Worm (Caenorhabditis elegans) whole organism, L4 larva: Measurements from ENCODE around the gene Y49F6B.9.

Source experiments
- F26F4.8 ChIP-seq: fragments of 200-800 bp; sonication (Bioruptor generic); conservative IDR thresholded peaks from 2 replicates; pipeline ENCODE4 v1.3.6; 2022; ENCODE audit warnings: missing genetic modification characterization, missing compliant biosample characterization
- F44E2.7 ChIP-seq: fragments of 200-800 bp; sonication (Bioruptor generic); IDR thresholded peaks from 2 replicates; pipeline ENCODE4 v2.1.2; 2022; ENCODE audit warnings: missing genetic modification characterization, missing compliant biosample characterization
- T26A8.4 ChIP-seq: fragments of 200-800 bp; sonication (Bioruptor generic); IDR thresholded peaks from 2 replicates; pipeline ENCODE4 v1.3.6; 2022; ENCODE audit warnings: missing genetic modification characterization, missing compliant biosample characterization
- Y105C5A.15 ChIP-seq: fragments of 200-800 bp; sonication (Bioruptor generic); IDR thresholded peaks from 2 replicates; pipeline ENCODE4 v1.3.6; 2022; ENCODE audit warnings: missing genetic modification characterization, missing compliant biosample characterization
- ZK546.5 ChIP-seq, 2 experiments: sonication (generic microtip); optimal IDR thresholded peaks; 2 replicates each; lab custom pipeline; 2017; ENCODE audit warnings: missing biosample characterization in 2 of 2, missing genetic modification characterization in 2 of 2
- aly-2 ChIP-seq: sonication (generic microtip); optimal IDR thresholded peaks from 2 replicates; lab custom pipeline; 2018; ENCODE audit warnings: missing biosample characterization, missing genetic modification characterization
- ama-1 ChIP-seq: fragments of 150-350 bp; optimal IDR thresholded peaks from 2 replicates; lab custom pipeline; 2014; ENCODE audit warnings: inconsistent platforms, mixed read lengths
- arid-1 ChIP-seq: fragments of 200-800 bp; sonication (Bioruptor generic); conservative IDR thresholded peaks from 2 replicates; pipeline ENCODE4 v1.3.6; 2022; ENCODE audit warnings: missing genetic modification reagents, missing genetic modification characterization, missing compliant biosample characterization
- ceh-32 ChIP-seq: sonication (generic microtip); optimal IDR thresholded peaks from 2 replicates; lab custom pipeline; 2016; ENCODE audit warnings: mild to moderate bottlenecking, missing genetic modification characterization, missing compliant biosample characterization; ENCODE audit not compliant: poor library complexity
- ceh-44 ChIP-seq: fragments of 200-800 bp; sonication (Bioruptor generic); IDR thresholded peaks from 2 replicates; pipeline ENCODE4 v1.3.6; 2022; ENCODE audit warnings: missing genetic modification reagents, missing genetic modification characterization, missing compliant biosample characterization
- ceh-82 ChIP-seq: sonication (generic microtip); optimal IDR thresholded peaks from 2 replicates; lab custom pipeline; 2017; ENCODE audit warnings: missing biosample characterization, missing genetic modification characterization
- cey-2 ChIP-seq: sonication (generic microtip); optimal IDR thresholded peaks from 3 replicates; lab custom pipeline; 2017; ENCODE audit warnings: missing genetic modification characterization, mild to moderate bottlenecking, missing compliant biosample characterization, antibody characterized with exemption, borderline replicate concordance; ENCODE audit not compliant: insufficient read depth
- ctbp-1 ChIP-seq: fragments of 200-800 bp; sonication (Bioruptor generic); IDR thresholded peaks from 2 replicates; pipeline ENCODE4 v1.3.6; 2022; ENCODE audit warnings: missing genetic modification reagents, missing genetic modification characterization, missing compliant biosample characterization
- daf-12 ChIP-seq: fragments of 150-350 bp; optimal IDR thresholded peaks from 2 replicates; lab custom pipeline; 2014; ENCODE audit warnings: missing biosample characterization, missing genetic modification reagents, missing genetic modification characterization
- daf-16 ChIP-seq, 3 experiments: sonication (generic microtip); optimal IDR thresholded peaks; 2 replicates each; lab custom pipeline; 2016 to 2017; ENCODE audit warnings: missing genetic modification characterization in 3 of 3, missing genetic modification reagents in 3 of 3, mild to moderate bottlenecking in 2 of 3, missing compliant biosample characterization in 2 of 3, missing biosample characterization in 1 of 3, moderate library complexity in 1 of 3
- daf-19 ChIP-seq: fragments of 200-800 bp; sonication (Bioruptor generic); conservative IDR thresholded peaks from 2 replicates; pipeline ENCODE4 v1.3.6; 2022; ENCODE audit warnings: missing genetic modification characterization, missing compliant biosample characterization
- duxl-1 ChIP-seq: sonication (generic microtip); optimal IDR thresholded peaks from 2 replicates; lab custom pipeline; 2016; ENCODE audit warnings: mild to moderate bottlenecking, missing genetic modification characterization, moderate library complexity, missing compliant biosample characterization; ENCODE audit not compliant: poor library complexity
- egl-27 ChIP-seq: sonication (generic microtip); optimal IDR thresholded peaks from 3 replicates; lab custom pipeline; 2017; ENCODE audit warnings: missing biosample characterization, missing genetic modification reagents, missing genetic modification characterization
- egl-43 ChIP-seq: fragments of 200-800 bp; sonication (Bioruptor generic); IDR thresholded peaks from 2 replicates; pipeline ENCODE4 v1.3.6; 2022; ENCODE audit warnings: missing genetic modification reagents, missing genetic modification characterization, missing compliant biosample characterization
- fos-1 ChIP-seq: fragments of 150-350 bp; optimal IDR thresholded peaks from 2 replicates; lab custom pipeline; 2014; ENCODE audit warnings: missing biosample characterization, missing genetic modification characterization
- gei-8 ChIP-seq: fragments of 200-800 bp; sonication (Bioruptor generic); optimal IDR thresholded peaks from 2 replicates; lab custom pipeline; 2018; ENCODE audit warnings: mild to moderate bottlenecking, missing genetic modification characterization, missing compliant biosample characterization
- hif-1 ChIP-seq, 2 experiments: sonication (generic microtip); optimal IDR thresholded peaks; 2 replicates each; lab custom pipeline; 2016 to 2017; ENCODE audit warnings: missing compliant biosample characterization in 2 of 2, missing genetic modification characterization in 2 of 2, missing genetic modification reagents in 2 of 2, missing genotype in 2 of 2, mild to moderate bottlenecking in 1 of 2
- jun-1 ChIP-seq: fragments of 150-350 bp; optimal IDR thresholded peaks from 2 replicates; lab custom pipeline; 2014; ENCODE audit warnings: missing biosample characterization, missing genetic modification reagents, missing genetic modification characterization
- lin-1 ChIP-seq: fragments of 200-800 bp; sonication (Bioruptor generic); IDR thresholded peaks from 2 replicates; pipeline ENCODE4 v1.3.6; 2022; ENCODE audit warnings: missing genetic modification reagents, missing genetic modification characterization, missing compliant biosample characterization
- lin-15B ChIP-seq: fragments of 150-350 bp; sonication (generic microtip); optimal IDR thresholded peaks from 3 replicates; lab custom pipeline; 2014; ENCODE audit warnings: missing biosample characterization, missing genetic modification characterization
- lin-39 ChIP-seq: fragments of 150-350 bp; optimal IDR thresholded peaks from 2 replicates; lab custom pipeline; 2014; ENCODE audit warnings: missing biosample characterization, missing genetic modification reagents, missing genetic modification characterization
- lsy-2 ChIP-seq, 2 experiments: fragments of 150-350 bp in 1 of 2; sonication (generic microtip) in 1 of 2; optimal IDR thresholded peaks; 2 replicates each; lab custom pipeline; 2014 to 2017; ENCODE audit warnings: missing biosample characterization in 2 of 2, missing genetic modification characterization in 2 of 2
- madf-5 ChIP-seq, 2 experiments: fragments of 200-800 bp; sonication (Bioruptor generic); IDR thresholded peaks; 2 replicates each; pipeline ENCODE4 v1.3.6; 2022; ENCODE audit warnings: missing compliant biosample characterization in 2 of 2, missing genetic modification characterization in 2 of 2
- mdl-1 ChIP-seq, 2 experiments: fragments of 150-350 bp in 1 of 2; sonication (generic microtip) in 1 of 2; optimal IDR thresholded peaks; 2 replicates each; lab custom pipeline; 2014 to 2017; ENCODE audit warnings: missing biosample characterization in 2 of 2, missing genetic modification characterization in 2 of 2
- mes-2 ChIP-seq: sonication (generic microtip); optimal IDR thresholded peaks from 2 replicates; lab custom pipeline; 2016; ENCODE audit warnings: missing genotype, mild to moderate bottlenecking, missing genetic modification characterization, missing compliant biosample characterization; ENCODE audit not compliant: poor library complexity, severe bottlenecking
- nhr-102 ChIP-seq: sonication (generic microtip); optimal IDR thresholded peaks from 2 replicates; lab custom pipeline; 2016; ENCODE audit warnings: mild to moderate bottlenecking, missing genetic modification characterization, moderate library complexity, missing compliant biosample characterization
- nhr-11 ChIP-seq: fragments of 150-350 bp; optimal IDR thresholded peaks from 2 replicates; lab custom pipeline; 2014; ENCODE audit warnings: missing biosample characterization, missing genetic modification characterization
- nhr-237 ChIP-seq: sonication (generic microtip); optimal IDR thresholded peaks from 2 replicates; lab custom pipeline; 2017; ENCODE audit warnings: missing biosample characterization, missing genetic modification characterization
- nhr-28 ChIP-seq: fragments of 150-350 bp; optimal IDR thresholded peaks from 2 replicates; lab custom pipeline; 2014; ENCODE audit warnings: missing biosample characterization, missing genetic modification characterization
- nhr-41 ChIP-seq: fragments of 200-800 bp; sonication (Bioruptor generic); IDR thresholded peaks from 2 replicates; pipeline ENCODE4 v1.3.6; 2022; ENCODE audit warnings: missing genetic modification reagents, missing genetic modification characterization, missing compliant biosample characterization
- nhr-48 ChIP-seq: sonication (generic microtip); optimal IDR thresholded peaks from 2 replicates; lab custom pipeline; 2016; ENCODE audit warnings: mild to moderate bottlenecking, missing genetic modification characterization, missing compliant biosample characterization
- nhr-77 ChIP-seq: fragments of 150-350 bp; optimal IDR thresholded peaks from 2 replicates; lab custom pipeline; 2014; ENCODE audit warnings: missing biosample characterization, missing genetic modification characterization
- php-3 ChIP-seq: fragments of 200-800 bp; sonication (Bioruptor generic); IDR thresholded peaks from 2 replicates; pipeline ENCODE4 v1.3.6; 2022; ENCODE audit warnings: missing genetic modification reagents, missing genetic modification characterization, missing compliant biosample characterization
- rbr-2 ChIP-seq: sonication (generic microtip); optimal IDR thresholded peaks from 2 replicates; lab custom pipeline; 2016; ENCODE audit warnings: missing genotype, missing genetic modification characterization, missing compliant biosample characterization
- set-16 ChIP-seq: fragments of 200-800 bp; sonication (Bioruptor generic); IDR thresholded peaks from 2 replicates; pipeline ENCODE4 v1.3.6; 2022; ENCODE audit warnings: missing genetic modification reagents, missing genetic modification characterization, missing compliant biosample characterization
- snpc-4 ChIP-seq: fragments of 150-350 bp; optimal IDR thresholded peaks from 2 replicates; lab custom pipeline; 2014; ENCODE audit warnings: missing biosample characterization, missing genetic modification characterization
- spr-1 ChIP-seq: sonication (generic microtip); optimal IDR thresholded peaks from 2 replicates; lab custom pipeline; 2016; ENCODE audit warnings: mild to moderate bottlenecking, missing genetic modification characterization, missing compliant biosample characterization
- tra-1 ChIP-seq: fragments of 200-800 bp; sonication (Bioruptor generic); IDR thresholded peaks from 2 replicates; pipeline ENCODE4 v1.3.6; 2022; ENCODE audit warnings: missing genetic modification reagents, missing genetic modification characterization, missing compliant biosample characterization
- unc-62 ChIP-seq, 3 experiments: fragments of 150-350 bp in 1 of 3; sonication (generic microtip); optimal IDR thresholded peaks in 2 of 3; peaks in 1 of 3; 1 replicate in 1 of 3; 2 replicates in 2 of 3; lab custom pipeline; 2014 to 2017; ENCODE audit warnings: missing biosample characterization in 3 of 3, missing genetic modification characterization in 3 of 3, missing genetic modification reagents in 3 of 3, missing genotype in 1 of 3
- zfp-2 ChIP-seq: sonication (generic microtip); optimal IDR thresholded peaks from 2 replicates; lab custom pipeline; 2016; ENCODE audit warnings: mild to moderate bottlenecking, missing genetic modification characterization, missing compliant biosample characterization
- zfp-3 ChIP-seq: fragments of 200-800 bp; sonication (Bioruptor generic); conservative IDR thresholded peaks from 2 replicates; pipeline ENCODE4 v1.3.6; 2022; ENCODE audit warnings: missing genetic modification reagents, missing genetic modification characterization, missing compliant biosample characterization
- ztf-11 ChIP-seq: fragments of 150-350 bp; optimal IDR thresholded peaks from 2 replicates; lab custom pipeline; 2014; ENCODE audit warnings: missing biosample characterization, missing genetic modification characterization

The Y49F6B.9 gene

DNA sequence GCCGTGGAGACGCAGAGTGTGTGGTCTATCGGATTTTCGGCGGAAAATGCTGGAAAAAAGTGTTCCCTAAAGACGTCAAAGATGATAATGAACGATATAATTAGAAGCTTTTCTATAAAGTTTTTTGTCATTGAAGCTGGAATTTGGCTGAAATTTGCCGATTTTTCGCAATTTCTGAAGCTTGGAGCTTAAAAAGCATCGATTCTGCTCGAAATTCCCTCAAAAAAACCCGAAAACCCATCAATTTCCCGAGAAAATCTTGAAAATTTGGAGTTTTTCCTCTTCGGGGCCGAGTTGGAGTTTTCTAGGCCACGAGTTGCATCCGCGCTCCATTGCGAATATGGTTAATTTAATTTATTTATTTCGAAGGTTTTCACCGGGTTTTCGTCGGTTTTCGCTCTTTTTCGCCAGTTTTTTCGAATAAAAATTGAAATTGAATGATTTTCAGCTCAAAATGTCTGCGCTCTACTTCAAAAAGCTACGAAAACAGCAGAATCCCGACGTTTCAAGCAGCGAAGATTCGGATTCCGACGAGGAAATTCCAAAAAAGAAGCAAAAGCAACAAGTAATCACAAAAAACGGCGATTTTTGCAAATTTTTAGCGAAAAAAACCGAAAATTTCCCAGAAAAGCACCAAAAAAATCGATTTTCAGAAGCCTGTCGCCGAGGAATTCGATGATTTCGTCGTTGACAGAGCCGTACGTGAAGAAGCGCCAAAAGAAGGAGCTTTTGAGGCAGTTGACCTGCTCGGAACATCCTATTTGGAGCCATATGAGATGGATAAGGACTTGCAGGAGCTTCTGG, 3.5 kb upstream of the Y49F6B.9 start, which contains the start of the genes col-71 and Y49F6B.2 (continued):
- 0 out of 2 replicates have a peak, but pooled peaks have one; percentile 49 for TF ChIP-seq ctbp-1 (GFP tag; lab: Robert Waterston, UW)
- peak; percentile 48; the same call in 1 of the 2 replicates for TF ChIP-seq ceh-44
- no peak for TF ChIP-seq lin-1 (GFP tag; lab: Robert Waterston, UW)
- TF ChIP-seq lin-15B (tag; lab: Kevin White, UChicago), result peak; percentile 40
- TF ChIP-seq egl-43, result no peak
- TF ChIP-seq set-16, result no peak
- TF ChIP-seq lin-39, result no peak
- no peak for TF ChIP-seq mdl-1 (tag; optimal IDR thresholded peaks at IDR 0.05; lab: Kevin White, UChicago)
- TF ChIP-seq F44E2.7 (GFP tag; lab: Robert Waterston, UW), result no peak
- no peak for TF ChIP-seq snpc-4
- no peak for TF ChIP-seq daf-19 (GFP tag; lab: Robert Waterston, UW)
- no peak for TF ChIP-seq cey-2 (tag; lab: Kevin White, UChicago)
- TF ChIP-seq spr-1 (tag; lab: Kevin White, UChicago), result no peak
- TF ChIP-seq nhr-77 (tag; lab: Kevin White, UChicago), result peak; percentile 4
- TF ChIP-seq zfp-3, result peak; percentile 42; the same call in 1 of the 2 replicates
- no peak for TF ChIP-seq daf-12
- no peak for TF ChIP-seq nhr-48
- no peak for TF ChIP-seq ceh-82 (tag; lab: Kevin White, UChicago)
- peak in 1 of 2 experiments; percentile 85 for TF ChIP-seq lsy-2 (tag; optimal IDR thresholded peaks at IDR 0.05; lab: Kevin White, UChicago)

DNA sequence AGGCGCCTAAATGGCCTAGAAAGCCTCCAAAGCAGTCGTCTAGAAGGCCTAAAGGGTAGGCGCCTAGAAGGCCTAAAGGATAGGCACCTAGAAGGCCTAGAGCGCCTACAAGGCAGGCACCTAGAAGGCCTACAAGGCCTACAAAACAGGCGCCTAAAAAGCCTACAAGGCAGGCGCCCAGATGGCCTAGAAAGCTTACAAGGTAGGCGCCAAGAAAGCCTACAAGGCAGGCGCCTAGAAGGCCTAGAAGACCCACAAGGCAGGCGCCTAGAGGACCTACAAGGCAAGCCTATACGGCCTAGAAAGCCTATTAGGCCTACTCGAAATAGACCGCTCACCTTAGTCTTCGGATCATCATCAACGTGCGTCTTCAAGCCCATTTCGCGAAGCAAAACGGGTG, 2.8 kb upstream of the Y49F6B.9 start:
- TF ChIP-seq nhr-11 (no peak), egl-27 (no peak), ceh-32 (no peak), rbr-2 (no peak), zfp-2 (tag; lab: Kevin White, UChicago) (no peak), madf-5 (GFP tag; IDR thresholded peaks at IDR 0.05; lab: Robert Waterston, UW) (no peak), ama-1 (lab: Kevin White, UChicago) (no peak), cey-2 (tag; lab: Kevin White, UChicago) (no peak), ztf-11 (tag; lab: Kevin White, UChicago) (no peak), duxl-1 (tag; lab: Kevin White, UChicago) (no peak), daf-16 (GFP tag; optimal IDR thresholded peaks at IDR 0.05; lab: Kevin White, UChicago) (no peak), daf-16 (tag; optimal IDR thresholded peaks at IDR 0.05; lab: Kevin White, UChicago) (no peak), arid-1 (GFP tag; lab: Robert Waterston, UW) (no peak), Y105C5A.15 (0 out of 2 replicates have a peak, but pooled peaks have one; percentile 43), nhr-41 (no peak), gei-8 (GFP tag; lab: Kevin White, UChicago) (no peak), lin-1 (GFP tag; lab: Robert Waterston, UW) (no peak), jun-1 (tag; lab: Kevin White, UChicago) (no peak), php-3 (no peak), egl-43 (peak; percentile 61; the same call in 1 of the 2 replicates), nhr-28 (tag; lab: Kevin White, UChicago) (no peak), ZK546.5 (tag; optimal IDR thresholded peaks at IDR 0.05; lab: Kevin White, UChicago) (no peak), F26F4.8 (no peak), nhr-102 (no peak), fos-1 (tag; lab: Kevin White, UChicago) (no peak), hif-1 (tag; optimal IDR thresholded peaks at IDR 0.05; lab: Kevin White, UChicago) (no peak), unc-62 (GFP tag; optimal IDR thresholded peaks at IDR 0.05 in 1 of 2; lab: Kevin White, UChicago) (peak in 1 of 2 experiments; percentile 67), unc-62 (tag; optimal IDR thresholded peaks at IDR 0.05; lab: Kevin White, UChicago) (no peak), nhr-237 (tag; lab: Kevin White, UChicago) (no peak), aly-2 (tag; lab: Kevin White, UChicago) (no peak), tra-1 (no peak), T26A8.4 (GFP tag; lab: Robert Waterston, UW) (no peak), mes-2 (no peak)
